Worm (Caenorhabditis elegans): ENCODE data around the gene btf-1.

Gene btf-1

ce11 chrII:13167493-13167892 is 32.5 kb upstream of the btf-1 start:
- TF ChIP-seq ama-1 (optimal IDR thresholded peaks at IDR 0.05) (no peak), scrt-1 (GFP tag; IDR thresholded peaks at IDR 0.05) (no peak), tbx-11 (GFP tag; IDR thresholded peaks at IDR 0.05) (no peak), ceh-13 (GFP tag; optimal IDR thresholded peaks at IDR 0.05) (no peak), aly-1 (tag; optimal IDR thresholded peaks at IDR 0.05) (no peak), sea-1 (GFP tag; conservative IDR thresholded peaks at IDR 0.05) (no peak), hmg-4 (GFP tag; optimal IDR thresholded peaks at IDR 0.05) (no peak), pes-1 (GFP tag; IDR thresholded peaks at IDR 0.05) (no peak), tbx-37 (GFP tag; conservative IDR thresholded peaks at IDR 0.05) (no peak), hnd-1 (tag; optimal IDR thresholded peaks at IDR 0.05) (no peak), ets-7 (tag; optimal IDR thresholded peaks at IDR 0.05) (no peak), tra-4 (tag; optimal IDR thresholded peaks at IDR 0.05) (no peak)

- TF ChIP-seq hmg-4 (GFP tag; optimal IDR thresholded peaks at IDR 0.05) (no peak), sea-1 (GFP tag; conservative IDR thresholded peaks at IDR 0.05) (no peak), aly-1 (tag; optimal IDR thresholded peaks at IDR 0.05) (no peak), ceh-36 (tag; optimal IDR thresholded peaks at IDR 0.05) (no peak), ama-1 (optimal IDR thresholded peaks at IDR 0.05) (no peak), hnd-1 (tag; optimal IDR thresholded peaks at IDR 0.05) (no peak), tbx-11 (GFP tag; IDR thresholded peaks at IDR 0.05) (no peak), flt-1 (GFP tag; IDR thresholded peaks at IDR 0.05) (no peak), F13C5.2 (tag; optimal IDR thresholded peaks at IDR 0.05) (no peak), tra-4 (tag; optimal IDR thresholded peaks at IDR 0.05) (no peak), hmbx-1 (tag; optimal IDR thresholded peaks at IDR 0.05) (no peak), ets-7 (tag; optimal IDR thresholded peaks at IDR 0.05) (no peak), tbx-37 (GFP tag; conservative IDR thresholded peaks at IDR 0.05) (no peak), pes-1 (GFP tag; IDR thresholded peaks at IDR 0.05) (no peak), B0310.2 (tag; optimal IDR thresholded peaks at IDR 0.05) (no peak), scrt-1 (GFP tag; IDR thresholded peaks at IDR 0.05) (no peak)
These were observed 29.3 kb upstream of the btf-1 start for ce11 chrII:13170696-13171095.

- no peak for TF ChIP-seq ceh-13 (GFP tag; optimal IDR thresholded peaks at IDR 0.05)
- TF ChIP-seq F13C5.2 (tag; optimal IDR thresholded peaks at IDR 0.05): no peak
- no peak for TF ChIP-seq hmbx-1 (tag; optimal IDR thresholded peaks at IDR 0.05)
- TF ChIP-seq tra-4 (tag; optimal IDR thresholded peaks at IDR 0.05): no peak
- no peak for TF ChIP-seq tbx-11 (GFP tag; IDR thresholded peaks at IDR 0.05)
- TF ChIP-seq sea-1 (GFP tag; conservative IDR thresholded peaks at IDR 0.05): no peak
- TF ChIP-seq pes-1 (GFP tag; IDR thresholded peaks at IDR 0.05): no peak
- no peak for TF ChIP-seq scrt-1 (GFP tag; IDR thresholded peaks at IDR 0.05)
- no peak for TF ChIP-seq ama-1 (optimal IDR thresholded peaks at IDR 0.05)
- TF ChIP-seq ets-7 (tag; optimal IDR thresholded peaks at IDR 0.05): no peak
- TF ChIP-seq flt-1 (GFP tag; IDR thresholded peaks at IDR 0.05): no peak
These were observed 25.5 kb upstream of the btf-1 start for ce11 chrII:13174435-13174834.

ce11 chrII:13181465-13181864 is 18.5 kb upstream of the btf-1 start, which contains the start of gene W09H1.1:
Gene W09H1.1 (minus strand): TSS chrII:13181565.
- TF ChIP-seq scrt-1 (GFP tag; IDR thresholded peaks at IDR 0.05) (no peak), ceh-36 (tag; optimal IDR thresholded peaks at IDR 0.05) (no peak), B0310.2 (tag; optimal IDR thresholded peaks at IDR 0.05) (no peak), hmg-4 (GFP tag; optimal IDR thresholded peaks at IDR 0.05) (no peak), tbx-37 (GFP tag; conservative IDR thresholded peaks at IDR 0.05) (no peak), flt-1 (GFP tag; IDR thresholded peaks at IDR 0.05) (no peak), aly-1 (tag; optimal IDR thresholded peaks at IDR 0.05) (no peak)

ce11 chrII:13183228-13183755 is 16.7 kb upstream of the btf-1 start, which contains the start of the genes W09H1.4 and his-73:
Gene W09H1.4 (plus strand): TSS chrII:13183528.
Gene his-73 (plus strand): TSS chrII:13183705.
- TF ChIP-seq F13C5.2 (tag; optimal IDR thresholded peaks at IDR 0.05) (no peak), ama-1 (optimal IDR thresholded peaks at IDR 0.05) (no peak), hmbx-1 (tag; optimal IDR thresholded peaks at IDR 0.05) (no peak), ceh-13 (GFP tag; optimal IDR thresholded peaks at IDR 0.05) (no peak), ets-7 (tag; optimal IDR thresholded peaks at IDR 0.05) (no peak), tbx-37 (GFP tag; conservative IDR thresholded peaks at IDR 0.05) (no peak), aly-1 (tag; optimal IDR thresholded peaks at IDR 0.05) (no peak), tra-4 (tag; optimal IDR thresholded peaks at IDR 0.05) (no peak), ceh-36 (tag; optimal IDR thresholded peaks at IDR 0.05) (no peak)

- TF ChIP-seq ama-1 (optimal IDR thresholded peaks at IDR 0.05): no peak
- TF ChIP-seq pes-1 (GFP tag; IDR thresholded peaks at IDR 0.05): no peak
- no peak for TF ChIP-seq tbx-37 (GFP tag; conservative IDR thresholded peaks at IDR 0.05)
- no peak for TF ChIP-seq hmg-4 (GFP tag; optimal IDR thresholded peaks at IDR 0.05)
- no peak for TF ChIP-seq tbx-11 (GFP tag; IDR thresholded peaks at IDR 0.05)
- no peak for TF ChIP-seq F13C5.2 (tag; optimal IDR thresholded peaks at IDR 0.05)
- TF ChIP-seq ceh-13 (GFP tag; optimal IDR thresholded peaks at IDR 0.05): no peak
- TF ChIP-seq hmbx-1 (tag; optimal IDR thresholded peaks at IDR 0.05): no peak
- TF ChIP-seq hnd-1 (tag; optimal IDR thresholded peaks at IDR 0.05): no peak
- no peak for TF ChIP-seq scrt-1 (GFP tag; IDR thresholded peaks at IDR 0.05)
- TF ChIP-seq ets-7 (tag; optimal IDR thresholded peaks at IDR 0.05): no peak
- no peak for TF ChIP-seq ceh-36 (tag; optimal IDR thresholded peaks at IDR 0.05)
- TF ChIP-seq flt-1 (GFP tag; IDR thresholded peaks at IDR 0.05): no peak
- TF ChIP-seq sea-1 (GFP tag; conservative IDR thresholded peaks at IDR 0.05): no peak
- TF ChIP-seq B0310.2 (tag; optimal IDR thresholded peaks at IDR 0.05): no peak
- no peak for TF ChIP-seq tra-4 (tag; optimal IDR thresholded peaks at IDR 0.05)
- TF ChIP-seq aly-1 (tag; optimal IDR thresholded peaks at IDR 0.05): no peak
These were observed 15.8 kb upstream of the btf-1 start, which contains the start of gene W09H1.3 for ce11 chrII:13184129-13184528. Gene W09H1.3 (plus strand): TSS chrII:13184429.

- TF ChIP-seq sea-1 (GFP tag; conservative IDR thresholded peaks at IDR 0.05): no peak
- no peak for TF ChIP-seq ets-7 (tag; optimal IDR thresholded peaks at IDR 0.05)
- TF ChIP-seq ceh-13 (GFP tag; optimal IDR thresholded peaks at IDR 0.05): no peak
- TF ChIP-seq tbx-37 (GFP tag; conservative IDR thresholded peaks at IDR 0.05): no peak
- TF ChIP-seq B0310.2 (tag; optimal IDR thresholded peaks at IDR 0.05): no peak
- TF ChIP-seq tbx-11 (GFP tag; IDR thresholded peaks at IDR 0.05): no peak
- TF ChIP-seq aly-1 (tag; optimal IDR thresholded peaks at IDR 0.05): no peak
- no peak for TF ChIP-seq ceh-36 (tag; optimal IDR thresholded peaks at IDR 0.05)
- no peak for TF ChIP-seq tra-4 (tag; optimal IDR thresholded peaks at IDR 0.05)
- no peak for TF ChIP-seq flt-1 (GFP tag; IDR thresholded peaks at IDR 0.05)
- no peak for TF ChIP-seq hmbx-1 (tag; optimal IDR thresholded peaks at IDR 0.05)
- no peak for TF ChIP-seq F13C5.2 (tag; optimal IDR thresholded peaks at IDR 0.05)
These were observed 12.8 kb upstream of the btf-1 start, which contains the start of gene mecr-1 for ce11 chrII:13187188-13187587. Gene mecr-1 (minus strand): TSS chrII:13187314.

Data from whole organism, early embryonic.